Worm (Caenorhabditis elegans) whole organism, L1 larva: ENCODE results near the gene C49H3.3.

Experiments
- C16A3.4 ChIP-seq: fragments of 150-350 bp; optimal IDR thresholded peaks from 2 replicates; lab custom pipeline; 2014; ENCODE audit warnings: missing biosample characterization, missing genetic modification characterization
- C34B4.2 ChIP-seq: sonication (generic microtip); optimal IDR thresholded peaks from 2 replicates; lab custom pipeline; 2017; ENCODE audit warnings: mild to moderate bottlenecking, missing genetic modification characterization, missing compliant biosample characterization
- Y116A8C.19 ChIP-seq: sonication (generic microtip); optimal IDR thresholded peaks from 2 replicates; lab custom pipeline; 2016; ENCODE audit warnings: missing compliant biosample characterization, missing genetic modification characterization, borderline replicate concordance
- aha-1 ChIP-seq: fragments of 150-350 bp; optimal IDR thresholded peaks from 2 replicates; lab custom pipeline; 2014; ENCODE audit warnings: missing biosample characterization, missing genetic modification characterization
- aly-2 ChIP-seq: fragments of 150-350 bp; optimal IDR thresholded peaks from 2 replicates; lab custom pipeline; 2014; ENCODE audit warnings: missing biosample characterization, missing genetic modification characterization
- ama-1 ChIP-seq: fragments of 150-350 bp; optimal IDR thresholded peaks from 2 replicates; lab custom pipeline; 2014
- blmp-1 ChIP-seq: fragments of 150-350 bp; optimal IDR thresholded peaks from 2 replicates; lab custom pipeline; 2014; ENCODE audit warnings: missing biosample characterization, missing genetic modification characterization
- ceh-63 ChIP-seq: fragments of 200-800 bp; sonication (Bioruptor generic); optimal IDR thresholded peaks from 2 replicates; lab custom pipeline; 2018; ENCODE audit warnings: mild to moderate bottlenecking, missing genetic modification characterization, missing compliant biosample characterization
- dsc-1 ChIP-seq: sonication (generic microtip); optimal IDR thresholded peaks from 2 replicates; lab custom pipeline; 2016; ENCODE audit warnings: mild to moderate bottlenecking, missing genetic modification characterization, missing compliant biosample characterization
- efl-1 ChIP-seq, 4 experiments: fragments of 150-350 bp; optimal IDR thresholded peaks in 3 of 4; peaks in 1 of 4; 1 replicate in 1 of 4; 2 replicates in 3 of 4; lab custom pipeline; 2014; ENCODE audit warnings: missing biosample characterization in 2 of 4, missing genetic modification characterization in 2 of 4, missing genetic modification reagents in 2 of 4
- efl-3 ChIP-seq: fragments of 200-800 bp; sonication (Bioruptor generic); optimal IDR thresholded peaks from 2 replicates; lab custom pipeline; 2018; ENCODE audit warnings: mild to moderate bottlenecking, missing genetic modification characterization, missing compliant biosample characterization
- egl-13 ChIP-seq: sonication (generic microtip); optimal IDR thresholded peaks from 2 replicates; lab custom pipeline; 2016; ENCODE audit warnings: missing genotype, missing genetic modification reagents, missing genetic modification characterization, missing compliant biosample characterization
- egl-27 ChIP-seq, 2 experiments: fragments of 150-350 bp in 1 of 2; sonication (generic microtip); optimal IDR thresholded peaks; 3 replicates each; lab custom pipeline; 2017 to 2018; ENCODE audit warnings: missing biosample characterization in 2 of 2, missing genetic modification characterization in 2 of 2, missing genetic modification reagents in 2 of 2
- elt-2 ChIP-seq: sonication (generic microtip); optimal IDR thresholded peaks from 2 replicates; lab custom pipeline; 2016; ENCODE audit warnings: missing genetic modification characterization, mild to moderate bottlenecking, inconsistent platforms, missing compliant biosample characterization, missing genetic modification reagents
- fkh-4 ChIP-seq: sonication (generic microtip); optimal IDR thresholded peaks from 2 replicates; lab custom pipeline; 2016; ENCODE audit warnings: missing compliant biosample characterization, missing genetic modification characterization, borderline replicate concordance
- fkh-8 ChIP-seq: sonication (generic microtip); optimal IDR thresholded peaks from 2 replicates; lab custom pipeline; 2016; ENCODE audit warnings: mild to moderate bottlenecking, missing genetic modification characterization, missing compliant biosample characterization
- fos-1 ChIP-seq: fragments of 150-350 bp; optimal IDR thresholded peaks from 2 replicates; lab custom pipeline; 2014; ENCODE audit warnings: missing biosample characterization, missing genetic modification characterization
- grh-1 ChIP-seq: fragments of 200-800 bp; sonication (Bioruptor generic); IDR thresholded peaks from 2 replicates; pipeline ENCODE4 v1.3.6; 2022; ENCODE audit warnings: missing genetic modification reagents, missing genetic modification characterization, missing compliant biosample characterization
- hpl-2 ChIP-seq: fragments of 150-350 bp; optimal IDR thresholded peaks from 2 replicates; lab custom pipeline; 2014; ENCODE audit warnings: missing biosample characterization, missing genetic modification reagents, missing genetic modification characterization
- irx-1 ChIP-seq: sonication (generic microtip); optimal IDR thresholded peaks from 2 replicates; lab custom pipeline; 2016; ENCODE audit warnings: missing genetic modification characterization, missing compliant biosample characterization
- jun-1 ChIP-seq: fragments of 150-350 bp; optimal IDR thresholded peaks from 2 replicates; lab custom pipeline; 2014; ENCODE audit warnings: missing biosample characterization, missing genetic modification reagents, missing genetic modification characterization
- lin-35 ChIP-seq, 2 experiments: fragments of 150-350 bp; optimal IDR thresholded peaks; 2 replicates each; lab custom pipeline; 2014; ENCODE audit warnings: missing biosample characterization in 2 of 2, missing genetic modification characterization in 2 of 2, missing genetic modification reagents in 2 of 2
- lin-39 ChIP-seq: fragments of 150-350 bp; optimal IDR thresholded peaks from 2 replicates; lab custom pipeline; 2014; ENCODE audit warnings: missing biosample characterization, missing genetic modification reagents, missing genetic modification characterization
- lir-3 ChIP-seq: sonication (generic microtip); optimal IDR thresholded peaks from 2 replicates; lab custom pipeline; 2016; ENCODE audit warnings: mild to moderate bottlenecking, missing genetic modification characterization, moderate library complexity, missing compliant biosample characterization; ENCODE audit not compliant: poor library complexity
- lsy-2 ChIP-seq, 2 experiments: fragments of 150-350 bp; optimal IDR thresholded peaks; 2 replicates each; lab custom pipeline; 2014; ENCODE audit warnings: missing biosample characterization in 2 of 2, missing genetic modification characterization in 2 of 2
- mab-9 ChIP-seq: fragments of 200-800 bp; sonication (Bioruptor generic); IDR thresholded peaks from 2 replicates; pipeline ENCODE4 v1.3.6; 2022; ENCODE audit warnings: missing genetic modification reagents, missing genetic modification characterization, missing compliant biosample characterization
- mdl-1 ChIP-seq, 2 experiments: fragments of 150-350 bp; optimal IDR thresholded peaks; 2 replicates each; lab custom pipeline; 2014 to 2017; ENCODE audit warnings: missing biosample characterization in 2 of 2, missing genetic modification characterization in 2 of 2, inconsistent platforms in 1 of 2
- nhr-11 ChIP-seq: fragments of 150-350 bp; optimal IDR thresholded peaks from 2 replicates; lab custom pipeline; 2014; ENCODE audit warnings: missing biosample characterization, missing genetic modification characterization
- nhr-12 ChIP-seq: sonication (generic microtip); optimal IDR thresholded peaks from 2 replicates; lab custom pipeline; 2017; ENCODE audit warnings: missing biosample characterization, missing genetic modification characterization
- nhr-20 ChIP-seq: sonication (generic microtip); optimal IDR thresholded peaks from 2 replicates; lab custom pipeline; 2016; ENCODE audit warnings: mild to moderate bottlenecking, missing genetic modification characterization, missing compliant biosample characterization
- nhr-237 ChIP-seq: fragments of 150-350 bp; optimal IDR thresholded peaks from 2 replicates; lab custom pipeline; 2014; ENCODE audit warnings: missing biosample characterization, missing genetic modification characterization
- nhr-28 ChIP-seq: fragments of 150-350 bp; optimal IDR thresholded peaks from 2 replicates; lab custom pipeline; 2014; ENCODE audit warnings: missing biosample characterization, missing genetic modification characterization
- nhr-71 ChIP-seq: sonication (generic microtip); optimal IDR thresholded peaks from 2 replicates; lab custom pipeline; 2016; ENCODE audit warnings: mild to moderate bottlenecking, missing genetic modification characterization, moderate library complexity, missing compliant biosample characterization
- nhr-76 ChIP-seq: sonication (generic microtip); optimal IDR thresholded peaks from 2 replicates; lab custom pipeline; 2017; ENCODE audit warnings: missing biosample characterization, missing genetic modification characterization
- nhr-77 ChIP-seq: fragments of 150-350 bp; optimal IDR thresholded peaks from 2 replicates; lab custom pipeline; 2014; ENCODE audit warnings: missing biosample characterization, missing genetic modification characterization
- nhr-84 ChIP-seq: sonication (generic microtip); optimal IDR thresholded peaks from 2 replicates; lab custom pipeline; 2017; ENCODE audit warnings: missing biosample characterization, missing genetic modification characterization
- nhr-90 ChIP-seq: sonication (generic microtip); optimal IDR thresholded peaks from 2 replicates; lab custom pipeline; 2016; ENCODE audit warnings: mild to moderate bottlenecking, missing genetic modification characterization, missing compliant biosample characterization; ENCODE audit not compliant: poor library complexity
- pag-3 ChIP-seq: sonication (generic microtip); optimal IDR thresholded peaks from 2 replicates; lab custom pipeline; 2017; ENCODE audit warnings: missing genetic modification characterization, mild to moderate bottlenecking, missing compliant biosample characterization, antibody characterized with exemption, borderline replicate concordance; ENCODE audit not compliant: insufficient read depth
- pax-3 ChIP-seq: fragments of 200-800 bp; sonication (Bioruptor generic); optimal IDR thresholded peaks from 2 replicates; lab custom pipeline; 2018; ENCODE audit warnings: mild to moderate bottlenecking, missing genetic modification characterization, moderate library complexity, missing compliant biosample characterization
- rnt-1 ChIP-seq: sonication (generic microtip); optimal IDR thresholded peaks from 2 replicates; lab custom pipeline; 2016; ENCODE audit warnings: mild to moderate bottlenecking, missing genetic modification characterization, moderate library complexity, missing compliant biosample characterization
- skn-1 ChIP-seq: fragments of 150-350 bp; optimal IDR thresholded peaks from 2 replicates; lab custom pipeline; 2014; ENCODE audit warnings: missing biosample characterization, missing genetic modification characterization
- snpc-4 ChIP-seq: fragments of 150-350 bp; optimal IDR thresholded peaks from 2 replicates; lab custom pipeline; 2014; ENCODE audit warnings: missing biosample characterization, missing genetic modification characterization
- snu-23 ChIP-seq: sonication (generic microtip); optimal IDR thresholded peaks from 2 replicates; lab custom pipeline; 2016; ENCODE audit warnings: missing genetic modification characterization, missing compliant biosample characterization
- sox-4 ChIP-seq: sonication (generic microtip); optimal IDR thresholded peaks from 2 replicates; lab custom pipeline; 2016; ENCODE audit warnings: missing genetic modification characterization, missing compliant biosample characterization
- unc-130 ChIP-seq: fragments of 150-350 bp; optimal IDR thresholded peaks from 2 replicates; lab custom pipeline; 2017; ENCODE audit warnings: missing biosample characterization, missing genetic modification characterization, inconsistent platforms
- unc-30 ChIP-seq: sonication (generic microtip); optimal IDR thresholded peaks from 2 replicates; lab custom pipeline; 2017; ENCODE audit warnings: missing biosample characterization, missing genetic modification characterization
- unc-62 ChIP-seq: fragments of 150-350 bp; optimal IDR thresholded peaks from 2 replicates; lab custom pipeline; 2014; ENCODE audit warnings: missing biosample characterization, missing genetic modification reagents, missing genetic modification characterization
- vab-15 ChIP-seq: sonication (generic microtip); optimal IDR thresholded peaks from 2 replicates; lab custom pipeline; 2017; ENCODE audit warnings: missing genotype, mild to moderate bottlenecking, missing genetic modification characterization, missing compliant biosample characterization
- xbp-1 ChIP-seq: sonication (generic microtip); optimal IDR thresholded peaks from 2 replicates; lab custom pipeline; 2016; ENCODE audit warnings: missing genetic modification characterization, missing compliant biosample characterization
- zag-1 ChIP-seq: fragments of 150-350 bp; optimal IDR thresholded peaks from 2 replicates; lab custom pipeline; 2014; ENCODE audit warnings: missing biosample characterization, missing genetic modification characterization
- ztf-11 ChIP-seq, 2 experiments: sonication (generic microtip); optimal IDR thresholded peaks; 2 replicates each; lab custom pipeline; 2016 to 2017; ENCODE audit warnings: missing genetic modification characterization in 2 of 2, missing biosample characterization in 1 of 2, missing compliant biosample characterization in 1 of 2

C49H3.3 gene

DNA sequence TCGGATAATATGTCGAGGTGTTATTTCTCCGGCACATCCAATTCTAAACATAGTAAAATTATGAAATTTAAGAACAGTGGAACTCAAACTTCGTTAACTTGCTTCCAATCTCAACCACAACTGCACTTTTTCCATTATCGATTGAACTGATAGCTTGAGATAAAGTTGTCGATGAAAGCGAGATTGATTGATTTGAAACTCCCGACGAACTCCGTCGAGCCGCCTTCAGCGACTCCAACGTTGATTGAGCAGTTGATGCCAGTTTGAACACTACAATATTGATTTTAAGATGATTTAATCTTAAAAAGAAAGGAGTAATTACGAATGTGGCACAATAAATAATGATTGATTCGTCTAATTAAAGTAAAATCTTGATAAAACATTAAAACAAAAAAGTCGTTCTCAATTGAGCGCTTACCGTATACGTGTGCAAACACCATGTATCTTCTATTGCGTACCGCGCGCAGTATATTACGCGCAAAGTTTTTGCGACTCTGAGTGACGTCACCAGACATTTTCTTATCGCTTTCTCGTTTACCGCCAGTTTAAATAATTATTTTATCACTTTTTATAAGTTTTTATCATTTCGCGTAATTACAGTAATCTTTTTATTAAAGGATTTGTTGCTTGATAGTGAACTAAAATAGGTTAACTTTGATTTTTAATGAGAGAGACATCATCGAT is 21.8 kb upstream of the C49H3.3 start, which contains the start of gene arp-11 (continued):
- TF ChIP-seq lir-3 (tag; lab: Kevin White, UChicago) (peak; percentile 35), nhr-11 (tag; lab: Kevin White, UChicago) (no peak), ama-1 (peak; percentile 18), snpc-4 (tag; lab: Kevin White, UChicago) (peak; percentile 47), nhr-84 (tag; lab: Kevin White, UChicago) (no peak), mab-9 (no peak), mdl-1 (tag; optimal IDR thresholded peaks at IDR 0.05; lab: Kevin White, UChicago) (peak in 1 of 2 experiments; percentile 71), unc-62 (GFP tag; lab: Kevin White, UChicago) (no peak), nhr-28 (no peak), C16A3.4 (peak; percentile 89), dsc-1 (peak; percentile 63), snu-23 (GFP tag; lab: Kevin White, UChicago) (peak; percentile 87), egl-13 (tag; lab: Kevin White, UChicago) (peak; percentile 61), pag-3 (tag; lab: Kevin White, UChicago) (no peak), lin-35 (GFP tag; optimal IDR thresholded peaks at IDR 0.05; lab: Kevin White, UChicago) (peak; percentile 81 to 88), ceh-63 (GFP tag; lab: Kevin White, UChicago) (no peak), nhr-71 (tag; lab: Kevin White, UChicago) (peak; percentile 87), aly-2 (tag; lab: Kevin White, UChicago) (no peak), irx-1 (tag; lab: Kevin White, UChicago) (no peak), nhr-77 (tag; lab: Kevin White, UChicago) (peak; percentile 40), elt-2 (tag; lab: Kevin White, UChicago) (peak; percentile 94), skn-1 (tag; lab: Kevin White, UChicago) (peak; percentile 70), egl-27 (tag; optimal IDR thresholded peaks at IDR 0.05; lab: Kevin White, UChicago) (no peak), rnt-1 (tag; lab: Kevin White, UChicago) (peak; percentile 55), lsy-2 (tag; optimal IDR thresholded peaks at IDR 0.05; lab: Kevin White, UChicago) (peak; percentile 97 to 99), zag-1 (tag; lab: Kevin White, UChicago) (no peak), fkh-4 (tag; lab: Kevin White, UChicago) (no peak), efl-1 (optimal IDR thresholded peaks at IDR 0.05; lab: Kevin White, UChicago) (peak; percentile 66 to 77), efl-1 (GFP tag; optimal IDR thresholded peaks at IDR 0.05 in 1 of 2; lab: Kevin White, UChicago) (peak; percentile 74 to 95), nhr-90 (tag; lab: Kevin White, UChicago) (peak; percentile 75), fos-1 (tag; lab: Kevin White, UChicago) (peak; percentile 21), aha-1 (tag; lab: Kevin White, UChicago) (no peak), nhr-12 (tag; lab: Kevin White, UChicago) (no peak), nhr-237 (tag; lab: Kevin White, UChicago) (no peak), unc-130 (tag; lab: Kevin White, UChicago) (peak; percentile 77), unc-30 (tag; lab: Kevin White, UChicago) (no peak), fkh-8 (peak; percentile 74), vab-15 (no peak), nhr-20 (tag; lab: Kevin White, UChicago) (peak; percentile 79), ztf-11 (tag; optimal IDR thresholded peaks at IDR 0.05; lab: Kevin White, UChicago) (no peak), sox-4 (tag; lab: Kevin White, UChicago) (no peak)

DNA sequence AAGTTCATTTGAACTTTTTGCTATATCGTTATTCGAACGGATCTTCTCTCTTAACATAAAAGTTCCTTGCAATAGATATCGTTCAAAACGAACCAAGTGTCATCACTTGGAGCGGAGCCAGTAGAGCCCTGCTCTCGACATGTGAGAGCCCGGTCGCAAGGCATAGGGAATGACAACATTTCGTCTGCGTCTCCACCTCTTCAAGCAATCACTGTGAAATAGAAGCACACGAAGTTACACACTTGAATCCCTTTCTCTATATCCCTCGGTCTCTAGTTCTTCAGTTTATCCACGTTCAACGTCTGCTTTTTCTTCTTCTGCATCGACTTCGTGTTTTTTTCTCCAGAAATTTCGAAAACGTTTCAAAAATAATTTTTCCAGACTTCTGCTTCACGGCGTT is 20.8 kb upstream of the C49H3.3 start, which contains the start of gene C49H3.6:
Gene C49H3.6 (plus strand): TSS at position 380 of the 400 bp plus-strand sequence.
- no peak for TF ChIP-seq blmp-1
- no peak for TF ChIP-seq efl-3 (GFP tag; lab: Kevin White, UChicago)
- TF ChIP-seq nhr-84 (tag; lab: Kevin White, UChicago) = no peak
- TF ChIP-seq unc-30 (tag; lab: Kevin White, UChicago) = no peak
- TF ChIP-seq snpc-4 (tag; lab: Kevin White, UChicago) = no peak
- TF ChIP-seq xbp-1 = peak; percentile 5
- no peak for TF ChIP-seq grh-1 (GFP tag; lab: Robert Waterston, UW)
- TF ChIP-seq unc-130 (tag; lab: Kevin White, UChicago) = no peak
- no peak for TF ChIP-seq lin-39 (tag; lab: Kevin White, UChicago)
- TF ChIP-seq jun-1 (tag; lab: Kevin White, UChicago) = no peak
- TF ChIP-seq Y116A8C.19 (tag; lab: Kevin White, UChicago) = no peak
- no peak for TF ChIP-seq pax-3 (tag; lab: Kevin White, UChicago)
- TF ChIP-seq hpl-2 = no peak
- TF ChIP-seq sox-4 (tag; lab: Kevin White, UChicago) = no peak
- no peak for TF ChIP-seq ama-1
- no peak for TF ChIP-seq nhr-11 (tag; lab: Kevin White, UChicago)
- no peak for TF ChIP-seq C34B4.2 (tag; lab: Kevin White, UChicago)
- no peak for TF ChIP-seq nhr-76
